Worm (Caenorhabditis elegans) whole organism, L1 larva: Measurements from ENCODE around the gene C15F1.1.

ENCODE experiments used
- C04F5.9 ChIP-seq: sonication (generic microtip); optimal IDR thresholded peaks from 2 replicates; lab custom pipeline; 2016; ENCODE audit warnings: missing genetic modification characterization, missing compliant biosample characterization
- alr-1 ChIP-seq: fragments of 200-800 bp; sonication (Bioruptor generic); optimal IDR thresholded peaks from 2 replicates; lab custom pipeline; 2018; ENCODE audit warnings: borderline replicate concordance, mild to moderate bottlenecking, missing genetic modification characterization, missing compliant biosample characterization
- aly-2 ChIP-seq: fragments of 150-350 bp; optimal IDR thresholded peaks from 2 replicates; lab custom pipeline; 2014; ENCODE audit warnings: missing biosample characterization, missing genetic modification characterization
- ama-1 ChIP-seq: fragments of 150-350 bp; optimal IDR thresholded peaks from 2 replicates; lab custom pipeline; 2014
- blmp-1 ChIP-seq: fragments of 150-350 bp; optimal IDR thresholded peaks from 2 replicates; lab custom pipeline; 2014; ENCODE audit warnings: missing biosample characterization, missing genetic modification characterization
- ceh-8 ChIP-seq: fragments of 200-800 bp; sonication (Bioruptor generic); optimal IDR thresholded peaks from 2 replicates; lab custom pipeline; 2018; ENCODE audit warnings: mild to moderate bottlenecking, missing genetic modification characterization, moderate library complexity, missing compliant biosample characterization
- ceh-82 ChIP-seq, 3 experiments: fragments of 150-350 bp in 1 of 3; sonication (generic microtip) in 2 of 3; optimal IDR thresholded peaks; 2 replicates each; lab custom pipeline; 2014 to 2017; ENCODE audit warnings: missing biosample characterization in 3 of 3, missing genetic modification characterization in 3 of 3
- dsc-1 ChIP-seq: sonication (generic microtip); optimal IDR thresholded peaks from 2 replicates; lab custom pipeline; 2016; ENCODE audit warnings: mild to moderate bottlenecking, missing genetic modification characterization, missing compliant biosample characterization
- efl-1 ChIP-seq, 4 experiments: fragments of 150-350 bp; optimal IDR thresholded peaks in 3 of 4; peaks in 1 of 4; 1 replicate in 1 of 4; 2 replicates in 3 of 4; lab custom pipeline; 2014; ENCODE audit warnings: missing biosample characterization in 2 of 4, missing genetic modification characterization in 2 of 4, missing genetic modification reagents in 2 of 4
- egl-13 ChIP-seq: sonication (generic microtip); optimal IDR thresholded peaks from 2 replicates; lab custom pipeline; 2016; ENCODE audit warnings: missing genotype, missing genetic modification reagents, missing genetic modification characterization, missing compliant biosample characterization
- elt-2 ChIP-seq: sonication (generic microtip); optimal IDR thresholded peaks from 2 replicates; lab custom pipeline; 2016; ENCODE audit warnings: missing genetic modification characterization, mild to moderate bottlenecking, inconsistent platforms, missing compliant biosample characterization, missing genetic modification reagents
- fkh-10 ChIP-seq: sonication (generic microtip); optimal IDR thresholded peaks from 2 replicates; lab custom pipeline; 2017; ENCODE audit warnings: missing biosample characterization, missing genetic modification reagents, missing genetic modification characterization
- hlh-17 ChIP-seq: fragments of 200-800 bp; sonication (Bioruptor generic); optimal IDR thresholded peaks from 2 replicates; lab custom pipeline; 2018; ENCODE audit warnings: missing genetic modification characterization, mild to moderate bottlenecking, missing compliant biosample characterization, moderate library complexity, borderline replicate concordance
- hlh-4 ChIP-seq: sonication (generic microtip); optimal IDR thresholded peaks from 2 replicates; lab custom pipeline; 2016; ENCODE audit warnings: mild to moderate bottlenecking, missing genetic modification characterization, missing compliant biosample characterization
- irx-1 ChIP-seq: sonication (generic microtip); optimal IDR thresholded peaks from 2 replicates; lab custom pipeline; 2016; ENCODE audit warnings: missing genetic modification characterization, missing compliant biosample characterization
- lin-13 ChIP-seq: fragments of 150-350 bp; optimal IDR thresholded peaks from 2 replicates; lab custom pipeline; 2014; ENCODE audit warnings: missing biosample characterization, missing genetic modification reagents, missing genetic modification characterization
- lsy-2 ChIP-seq, 2 experiments: fragments of 150-350 bp; optimal IDR thresholded peaks; 2 replicates each; lab custom pipeline; 2014; ENCODE audit warnings: missing biosample characterization in 2 of 2, missing genetic modification characterization in 2 of 2
- mab-9 ChIP-seq: fragments of 200-800 bp; sonication (Bioruptor generic); IDR thresholded peaks from 2 replicates; pipeline ENCODE4 v1.3.6; 2022; ENCODE audit warnings: missing genetic modification reagents, missing genetic modification characterization, missing compliant biosample characterization
- mef-2 ChIP-seq: fragments of 150-350 bp; optimal IDR thresholded peaks from 2 replicates; lab custom pipeline; 2014; ENCODE audit warnings: missing biosample characterization, missing genetic modification characterization
- mep-1 ChIP-seq: fragments of 150-350 bp; optimal IDR thresholded peaks from 2 replicates; lab custom pipeline; 2014; ENCODE audit warnings: missing biosample characterization, missing genetic modification characterization
- nhr-11 ChIP-seq: fragments of 150-350 bp; optimal IDR thresholded peaks from 2 replicates; lab custom pipeline; 2014; ENCODE audit warnings: missing biosample characterization, missing genetic modification characterization
- nhr-19 ChIP-seq: fragments of 200-800 bp; sonication (Bioruptor generic); conservative IDR thresholded peaks from 2 replicates; pipeline ENCODE4 v1.3.6; 2022; ENCODE audit warnings: missing genetic modification characterization, missing compliant biosample characterization
- nhr-20 ChIP-seq: sonication (generic microtip); optimal IDR thresholded peaks from 2 replicates; lab custom pipeline; 2016; ENCODE audit warnings: mild to moderate bottlenecking, missing genetic modification characterization, missing compliant biosample characterization
- nhr-237 ChIP-seq: fragments of 150-350 bp; optimal IDR thresholded peaks from 2 replicates; lab custom pipeline; 2014; ENCODE audit warnings: missing biosample characterization, missing genetic modification characterization
- nhr-28 ChIP-seq: fragments of 150-350 bp; optimal IDR thresholded peaks from 2 replicates; lab custom pipeline; 2014; ENCODE audit warnings: missing biosample characterization, missing genetic modification characterization
- nhr-47 ChIP-seq: sonication (generic microtip); optimal IDR thresholded peaks from 2 replicates; lab custom pipeline; 2016; ENCODE audit warnings: mild to moderate bottlenecking, missing genetic modification characterization, moderate library complexity, missing compliant biosample characterization
- nhr-71 ChIP-seq: sonication (generic microtip); optimal IDR thresholded peaks from 2 replicates; lab custom pipeline; 2016; ENCODE audit warnings: mild to moderate bottlenecking, missing genetic modification characterization, moderate library complexity, missing compliant biosample characterization
- nhr-90 ChIP-seq: sonication (generic microtip); optimal IDR thresholded peaks from 2 replicates; lab custom pipeline; 2016; ENCODE audit warnings: mild to moderate bottlenecking, missing genetic modification characterization, missing compliant biosample characterization; ENCODE audit not compliant: poor library complexity
- pax-3 ChIP-seq: fragments of 200-800 bp; sonication (Bioruptor generic); optimal IDR thresholded peaks from 2 replicates; lab custom pipeline; 2018; ENCODE audit warnings: mild to moderate bottlenecking, missing genetic modification characterization, moderate library complexity, missing compliant biosample characterization
- pqm-1 ChIP-seq: sonication (generic microtip); optimal IDR thresholded peaks from 3 replicates; lab custom pipeline; 2017; ENCODE audit warnings: missing biosample characterization, missing genetic modification characterization
- skn-1 ChIP-seq: fragments of 150-350 bp; optimal IDR thresholded peaks from 2 replicates; lab custom pipeline; 2014; ENCODE audit warnings: missing biosample characterization, missing genetic modification characterization
- sup-37 ChIP-seq: fragments of 200-800 bp; sonication (Bioruptor generic); optimal IDR thresholded peaks from 2 replicates; lab custom pipeline; 2018; ENCODE audit warnings: mild to moderate bottlenecking, missing genetic modification characterization, missing compliant biosample characterization
- tbx-2 ChIP-seq: sonication (generic microtip); optimal IDR thresholded peaks from 2 replicates; lab custom pipeline; 2016; ENCODE audit warnings: missing genetic modification characterization, missing compliant biosample characterization
- tlp-1 ChIP-seq: fragments of 150-350 bp; optimal IDR thresholded peaks from 2 replicates; lab custom pipeline; 2014; ENCODE audit warnings: missing biosample characterization, missing genetic modification characterization
- unc-62 ChIP-seq: fragments of 150-350 bp; optimal IDR thresholded peaks from 2 replicates; lab custom pipeline; 2014; ENCODE audit warnings: missing biosample characterization, missing genetic modification reagents, missing genetic modification characterization
- unc-86 ChIP-seq: sonication (generic microtip); optimal IDR thresholded peaks from 2 replicates; lab custom pipeline; 2016; ENCODE audit warnings: missing genetic modification characterization, missing compliant biosample characterization
- unc-98 ChIP-seq: fragments of 200-800 bp; sonication (Bioruptor generic); IDR thresholded peaks from 2 replicates; pipeline ENCODE4 v1.3.6; 2022; ENCODE audit warnings: missing genetic modification characterization, missing compliant biosample characterization
- vab-15 ChIP-seq: sonication (generic microtip); optimal IDR thresholded peaks from 2 replicates; lab custom pipeline; 2017; ENCODE audit warnings: missing genotype, mild to moderate bottlenecking, missing genetic modification characterization, missing compliant biosample characterization
- xbp-1 ChIP-seq: sonication (generic microtip); optimal IDR thresholded peaks from 2 replicates; lab custom pipeline; 2016; ENCODE audit warnings: missing genetic modification characterization, missing compliant biosample characterization
- zag-1 ChIP-seq: fragments of 150-350 bp; optimal IDR thresholded peaks from 2 replicates; lab custom pipeline; 2014; ENCODE audit warnings: missing biosample characterization, missing genetic modification characterization
- zip-4 ChIP-seq: fragments of 200-800 bp; sonication (Bioruptor generic); optimal IDR thresholded peaks from 2 replicates; lab custom pipeline; 2018; ENCODE audit warnings: mild to moderate bottlenecking, missing genetic modification characterization, moderate library complexity, missing compliant biosample characterization
- ztf-4 ChIP-seq: fragments of 150-350 bp; optimal IDR thresholded peaks from 2 replicates; lab custom pipeline; 2014; ENCODE audit warnings: missing biosample characterization, missing genetic modification characterization

Gene C15F1.1

DNA sequence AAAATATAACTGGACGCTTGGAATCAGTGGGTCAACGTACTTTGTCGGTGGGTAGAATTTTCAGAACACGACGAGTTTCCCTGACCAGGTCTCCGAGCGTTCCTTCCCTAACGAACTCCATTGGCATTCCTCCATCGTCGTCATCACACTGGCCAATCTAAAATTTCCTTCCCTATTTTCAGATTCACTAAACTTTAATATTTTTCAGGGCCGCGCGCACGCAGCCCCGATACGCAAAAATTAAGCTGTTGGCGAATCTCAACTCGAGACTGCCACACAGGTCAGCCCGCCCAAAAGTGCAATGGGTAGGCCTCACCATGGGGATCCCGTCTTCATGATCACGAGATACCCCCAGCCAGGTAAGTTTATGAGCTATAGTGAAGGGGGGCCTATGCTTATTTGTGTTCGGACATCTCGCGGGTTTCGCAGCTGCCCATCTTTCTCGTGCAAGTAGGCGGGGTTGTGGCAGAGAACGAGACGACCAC is 21.4 kb upstream of the C15F1.1 start (continued):
- peak; percentile 60 to 78 for TF ChIP-seq efl-1 (optimal IDR thresholded peaks at IDR 0.05; lab: Kevin White, UChicago)
- TF ChIP-seq efl-1 (GFP tag; optimal IDR thresholded peaks at IDR 0.05 in 1 of 2; lab: Kevin White, UChicago): peak; percentile 37 to 96
- TF ChIP-seq blmp-1 (tag; lab: Kevin White, UChicago): no peak
- TF ChIP-seq aly-2 (tag; lab: Kevin White, UChicago): peak; percentile 73
- no peak for TF ChIP-seq alr-1
- no peak for TF ChIP-seq vab-15
- no peak; the same call in 1 of the 2 replicates for TF ChIP-seq mab-9 (GFP tag; lab: Robert Waterston, UW)
- TF ChIP-seq lin-13 (GFP tag; lab: Kevin White, UChicago): peak; percentile 85
- peak; percentile 50 to 71 for TF ChIP-seq lsy-2 (tag; optimal IDR thresholded peaks at IDR 0.05; lab: Kevin White, UChicago)
- peak; percentile 50 for TF ChIP-seq elt-2 (tag; lab: Kevin White, UChicago)
- TF ChIP-seq dsc-1: peak; percentile 79
- TF ChIP-seq zip-4: peak; percentile 59
- TF ChIP-seq mef-2 (tag; lab: Kevin White, UChicago): no peak
- peak; percentile 93 for TF ChIP-seq nhr-19
- TF ChIP-seq nhr-71 (tag; lab: Kevin White, UChicago): peak; percentile 93
- TF ChIP-seq skn-1 (tag; lab: Kevin White, UChicago): no peak
- peak; percentile 89 for TF ChIP-seq nhr-20 (tag; lab: Kevin White, UChicago)
- TF ChIP-seq tbx-2 (tag; lab: Kevin White, UChicago): peak; percentile 69
- peak; percentile 70 for TF ChIP-seq egl-13 (tag; lab: Kevin White, UChicago)
- peak; percentile 59 for TF ChIP-seq ztf-4
- TF ChIP-seq hlh-4 (tag; lab: Kevin White, UChicago): no peak
- peak; percentile 93 for TF ChIP-seq nhr-47 (tag; lab: Kevin White, UChicago)
- TF ChIP-seq sup-37 (GFP tag; lab: Kevin White, UChicago): peak; percentile 75
- TF ChIP-seq nhr-11 (tag; lab: Kevin White, UChicago): peak; percentile 12
- TF ChIP-seq ama-1 (lab: Kevin White, UChicago): peak; percentile 95
- TF ChIP-seq hlh-17 (GFP tag; lab: Kevin White, UChicago): peak; percentile 34
- peak; percentile 65 for TF ChIP-seq mep-1 (tag; lab: Kevin White, UChicago)
- peak; percentile 58 for TF ChIP-seq pax-3 (tag; lab: Kevin White, UChicago)
- peak; percentile 74 for TF ChIP-seq unc-86 (tag; lab: Kevin White, UChicago)
- TF ChIP-seq nhr-90 (tag; lab: Kevin White, UChicago): peak; percentile 92
- no peak for TF ChIP-seq pqm-1 (tag; lab: Kevin White, UChicago)
- TF ChIP-seq nhr-28 (tag; lab: Kevin White, UChicago): no peak
- TF ChIP-seq xbp-1 (tag; lab: Kevin White, UChicago): peak; percentile 73
- no peak for TF ChIP-seq unc-62
- TF ChIP-seq unc-98 (GFP tag; lab: Robert Waterston, UW): no peak
- TF ChIP-seq ceh-8 (GFP tag; lab: Kevin White, UChicago): peak; percentile 37
- TF ChIP-seq C04F5.9 (tag; lab: Kevin White, UChicago): peak; percentile 80

DNA sequence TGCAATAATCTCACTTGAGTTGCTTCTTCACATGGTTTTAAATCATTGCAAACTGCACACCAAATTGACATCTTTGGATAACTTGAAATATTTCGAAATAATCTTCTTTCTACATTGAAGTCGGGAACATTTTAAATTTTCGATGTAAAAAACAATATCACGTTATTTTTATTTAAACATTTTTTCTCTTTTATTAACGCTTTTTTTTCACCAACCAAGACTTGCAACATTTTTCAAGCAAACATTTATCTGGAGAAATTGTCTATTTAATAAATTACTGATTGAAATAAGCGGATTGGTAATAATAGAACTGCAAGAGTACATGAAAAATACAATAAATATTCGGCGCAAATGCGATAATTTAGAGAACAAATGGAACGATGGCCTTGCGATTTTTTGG is 19.2 kb upstream of the C15F1.1 start, which contains the start of gene C15F1.5:
TSS of gene C15F1.5 (minus strand) at position 101 of the 400 bp plus-strand sequence.
- no peak for TF ChIP-seq tlp-1 (tag; lab: Kevin White, UChicago)
- TF ChIP-seq ceh-82 (tag; optimal IDR thresholded peaks at IDR 0.05; lab: Kevin White, UChicago): no peak
- TF ChIP-seq efl-1 (optimal IDR thresholded peaks at IDR 0.05; lab: Kevin White, UChicago): no peak
- no peak for TF ChIP-seq efl-1 (GFP tag; optimal IDR thresholded peaks at IDR 0.05 in 1 of 2; lab: Kevin White, UChicago)
- no peak for TF ChIP-seq zag-1 (tag; lab: Kevin White, UChicago)
- no peak for TF ChIP-seq nhr-47 (tag; lab: Kevin White, UChicago)
- no peak for TF ChIP-seq nhr-28 (tag; lab: Kevin White, UChicago)
- TF ChIP-seq pax-3 (tag; lab: Kevin White, UChicago): no peak
- TF ChIP-seq C04F5.9 (tag; lab: Kevin White, UChicago): no peak
- TF ChIP-seq mep-1 (tag; lab: Kevin White, UChicago): no peak
- TF ChIP-seq fkh-10 (GFP tag; lab: Kevin White, UChicago): no peak
- TF ChIP-seq nhr-90 (tag; lab: Kevin White, UChicago): no peak
- no peak for TF ChIP-seq irx-1 (tag; lab: Kevin White, UChicago)
- TF ChIP-seq nhr-237: no peak
- TF ChIP-seq pqm-1 (tag; lab: Kevin White, UChicago): no peak
- TF ChIP-seq, all 84 proteins: peak for 0
